Worm (Caenorhabditis elegans): ENCODE results near the gene flr-1.

Gene flr-1

DNA sequence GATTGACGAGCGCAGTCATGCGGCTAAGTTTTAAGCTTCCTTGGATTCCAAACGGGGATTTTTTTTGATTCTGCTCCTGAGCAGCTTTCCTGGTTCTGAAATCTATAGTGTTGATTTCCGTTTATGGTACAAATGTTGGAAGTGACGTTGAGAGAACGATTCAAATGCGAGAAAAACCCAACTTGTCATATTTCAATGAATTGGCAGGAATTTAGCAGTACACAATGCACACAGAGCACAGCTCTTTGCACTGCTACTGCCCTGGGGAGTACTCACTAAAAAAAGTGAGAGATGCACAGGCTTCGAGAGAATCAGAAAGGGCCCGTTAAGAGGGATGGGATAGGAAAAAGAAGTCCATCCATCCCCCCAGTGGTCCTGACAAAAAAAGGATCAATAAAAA lies 44.2 kb upstream of the flr-1 start, which contains the start of gene sad-1:
Gene sad-1, minus strand, starts transcription at position 101 of the 400 bp plus-strand sequence.
- TF ChIP-seq cebp-1 (GFP tag; IDR thresholded peaks at IDR 0.05) (no peak), cebp-1 (tag; optimal IDR thresholded peaks at IDR 0.05) (no peak), snpc-4 (GFP tag; optimal IDR thresholded peaks at IDR 0.05) (no peak), snpc-4 (tag; optimal IDR thresholded peaks at IDR 0.05) (no peak), athp-1 (tag; optimal IDR thresholded peaks at IDR 0.05) (no peak), B0261.1 (tag; optimal IDR thresholded peaks at IDR 0.05) (no peak), pbrm-1 (GFP tag; IDR thresholded peaks at IDR 0.05) (no peak), T26A5.8 (tag; optimal IDR thresholded peaks at IDR 0.05) (no peak)

DNA sequence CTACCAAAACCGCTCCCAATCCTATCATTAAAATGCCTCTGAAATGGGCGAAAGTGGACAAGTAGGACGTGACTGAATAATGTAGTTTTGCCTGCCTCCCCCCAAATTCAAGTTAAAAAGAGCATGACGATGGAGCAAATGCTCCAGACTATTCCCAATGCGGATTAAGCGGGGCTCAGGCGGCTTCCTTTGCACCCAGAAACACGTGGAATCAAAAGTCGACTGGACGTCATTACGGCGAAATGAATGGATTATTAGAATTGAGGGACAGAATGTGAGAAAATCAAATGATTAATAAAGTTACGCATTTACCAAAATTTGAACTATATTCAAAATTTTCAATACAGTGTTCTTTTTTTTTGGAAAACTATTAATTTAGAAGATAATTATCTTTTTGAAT lies 43.6 kb upstream of the flr-1 start:
- no peak for TF ChIP-seq ekl-4 (GFP tag; IDR thresholded peaks at IDR 0.05)
- TF ChIP-seq hsf-1 (GFP tag; IDR thresholded peaks at IDR 0.05), result no peak
- TF ChIP-seq ztf-28 (GFP tag; IDR thresholded peaks at IDR 0.05), result no peak
- no peak for TF ChIP-seq ztf-6 (GFP tag; IDR thresholded peaks at IDR 0.05)
- no peak for TF ChIP-seq egl-44 (GFP tag; IDR thresholded peaks at IDR 0.05)
- no peak for TF ChIP-seq egl-18 (GFP tag; IDR thresholded peaks at IDR 0.05)
- TF ChIP-seq tbp1 (GFP tag; optimal IDR thresholded peaks at IDR 0.05), result no peak
- no peak for TF ChIP-seq hlh-26 (GFP tag; conservative IDR thresholded peaks at IDR 0.05)
- TF ChIP-seq ztf-26 (tag; optimal IDR thresholded peaks at IDR 0.05), result no peak
- no peak for TF ChIP-seq ztf-25 (GFP tag; IDR thresholded peaks at IDR 0.05)
- no peak for TF ChIP-seq cebp-1 (GFP tag; IDR thresholded peaks at IDR 0.05)
- TF ChIP-seq cebp-1 (tag; optimal IDR thresholded peaks at IDR 0.05), result no peak
- TF ChIP-seq madf-8 (GFP tag; conservative IDR thresholded peaks at IDR 0.05), result no peak
- TF ChIP-seq C06A6.2 (GFP tag; conservative IDR thresholded peaks at IDR 0.05), result no peak
- TF ChIP-seq lin-40 (tag; optimal IDR thresholded peaks at IDR 0.05), result no peak
- TF ChIP-seq hmg-20 (GFP tag; IDR thresholded peaks at IDR 0.05), result no peak
- no peak for TF ChIP-seq ama-1 (optimal IDR thresholded peaks at IDR 0.05)
- TF ChIP-seq ama-1 (GFP tag; optimal IDR thresholded peaks at IDR 0.05), result no peak
- no peak for TF ChIP-seq B0336.3 (GFP tag; IDR thresholded peaks at IDR 0.05)

DNA sequence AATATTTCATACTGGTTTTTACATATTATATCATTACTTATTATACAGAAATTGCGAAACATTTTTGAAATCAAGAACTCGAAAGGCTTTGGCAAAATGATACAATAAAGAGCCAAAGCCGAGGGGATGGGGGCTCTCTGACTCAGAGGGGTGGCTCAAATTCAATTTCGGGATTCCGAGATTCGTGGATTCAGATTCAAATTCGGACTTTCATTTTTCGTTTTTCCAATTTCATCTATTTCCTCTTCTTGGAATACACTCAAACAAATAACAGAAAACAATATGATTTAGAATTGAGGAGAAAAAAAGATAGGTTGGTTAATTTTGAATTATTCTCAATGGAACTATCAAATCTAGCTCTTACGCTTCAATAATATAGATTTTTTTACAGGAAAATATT lies 42.8 kb upstream of the flr-1 start:
- no peak for TF ChIP-seq lsl-1 (GFP tag; optimal IDR thresholded peaks at IDR 0.05)
- TF ChIP-seq bed-2 (GFP tag; IDR thresholded peaks at IDR 0.05), result no peak
- no peak for TF ChIP-seq snpc-3.4 (tag; optimal IDR thresholded peaks at IDR 0.05)

DNA sequence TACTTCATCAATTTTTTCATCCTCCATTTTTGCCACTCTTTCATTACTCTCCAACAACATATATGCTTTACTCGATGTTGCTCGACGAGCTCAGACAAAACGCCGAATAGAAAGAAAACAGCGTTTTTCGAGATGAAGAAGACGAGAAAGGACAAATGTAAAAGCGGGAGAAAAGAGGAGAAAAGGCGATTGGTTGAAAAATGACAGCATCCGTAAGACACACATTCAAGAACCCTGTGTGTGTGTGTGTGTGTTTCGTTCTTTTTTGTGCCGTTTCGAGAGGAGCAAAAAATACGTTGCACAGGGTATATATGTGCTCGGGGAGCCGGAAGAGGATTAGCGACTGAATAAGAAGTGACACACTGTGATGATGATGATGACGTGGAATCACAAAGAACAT lies 37.4 kb upstream of the flr-1 start:
- TF ChIP-seq cebp-2 (GFP tag; IDR thresholded peaks at IDR 0.05), result no peak
- no peak for TF ChIP-seq nhr-120 (GFP tag; IDR thresholded peaks at IDR 0.05)
- no peak for TF ChIP-seq Y53F4B.3 (GFP tag; IDR thresholded peaks at IDR 0.05)
- no peak for TF ChIP-seq ZK185.1 (tag; optimal IDR thresholded peaks at IDR 0.05; ENCODE audit: poor library complexity, severe bottlenecking)
- TF ChIP-seq B0035.1 (tag; optimal IDR thresholded peaks at IDR 0.05), result no peak
- no peak for TF ChIP-seq ets-4 (GFP tag; optimal IDR thresholded peaks at IDR 0.05)
- TF ChIP-seq bed-2 (GFP tag; IDR thresholded peaks at IDR 0.05), result no peak
- TF ChIP-seq repo-1 (tag; optimal IDR thresholded peaks at IDR 0.05), result no peak
- TF ChIP-seq nhr-179 (tag; optimal IDR thresholded peaks at IDR 0.05), result no peak
- TF ChIP-seq ztf-6 (GFP tag; IDR thresholded peaks at IDR 0.05), result no peak
- no peak for TF ChIP-seq F55B11.4 (tag; optimal IDR thresholded peaks at IDR 0.05; ENCODE audit: borderline replicate concordance, insufficient read depth)
- no peak for TF ChIP-seq efl-1 (GFP tag; optimal IDR thresholded peaks at IDR 0.05)
- no peak for TF ChIP-seq B0019.2 (GFP tag; conservative IDR thresholded peaks at IDR 0.05)
- no peak for TF ChIP-seq C06A6.2 (GFP tag; conservative IDR thresholded peaks at IDR 0.05)
- TF ChIP-seq ceh-100 (GFP tag; IDR thresholded peaks at IDR 0.05), result no peak
- TF ChIP-seq pbrm-1 (GFP tag; IDR thresholded peaks at IDR 0.05), result no peak

All from whole organism, young adult.